Worm (Caenorhabditis elegans) whole organism, late embryonic: ENCODE data around the gene srh-127.

Experiments
- C38D4.7 ChIP-seq: fragments of 200-800 bp; sonication (Bioruptor generic); optimal IDR thresholded peaks from 2 replicates; lab custom pipeline; 2018; ENCODE audit warnings: mild to moderate bottlenecking, missing genetic modification characterization, moderate library complexity, missing compliant biosample characterization
- F13H6.1 ChIP-seq: sonication (generic microtip); optimal IDR thresholded peaks from 2 replicates; lab custom pipeline; 2016; ENCODE audit warnings: missing genetic modification characterization, missing compliant biosample characterization
- K09A11.1 ChIP-seq: sonication (generic microtip); optimal IDR thresholded peaks from 2 replicates; lab custom pipeline; 2017; ENCODE audit warnings: antibody characterized with exemption, mild to moderate bottlenecking, missing genetic modification characterization, missing compliant biosample characterization; ENCODE audit not compliant: insufficient read depth
- ceh-14 ChIP-seq: sonication (generic microtip); optimal IDR thresholded peaks from 2 replicates; lab custom pipeline; 2016; ENCODE audit warnings: missing genotype, missing genetic modification characterization, missing compliant biosample characterization
- ceh-18 ChIP-seq: sonication (generic microtip); optimal IDR thresholded peaks from 2 replicates; lab custom pipeline; 2016; ENCODE audit warnings: missing genetic modification characterization, missing compliant biosample characterization
- ceh-19 ChIP-seq: fragments of 200-800 bp; sonication (Bioruptor generic); optimal IDR thresholded peaks from 2 replicates; lab custom pipeline; 2018; ENCODE audit warnings: mild to moderate bottlenecking, missing genetic modification characterization, missing compliant biosample characterization
- ceh-22 ChIP-seq: sonication (generic microtip); optimal IDR thresholded peaks from 2 replicates; lab custom pipeline; 2017; ENCODE audit warnings: missing biosample characterization, missing genetic modification characterization
- ceh-31 ChIP-seq: sonication (generic microtip); optimal IDR thresholded peaks from 2 replicates; lab custom pipeline; 2016; ENCODE audit warnings: missing genetic modification characterization, missing compliant biosample characterization
- ceh-34 ChIP-seq: sonication (generic microtip); optimal IDR thresholded peaks from 2 replicates; lab custom pipeline; 2016; ENCODE audit warnings: mild to moderate bottlenecking, missing genetic modification characterization, missing compliant biosample characterization
- ceh-6 ChIP-seq: fragments of 200-800 bp; sonication (Bioruptor generic); optimal IDR thresholded peaks from 2 replicates; lab custom pipeline; 2018; ENCODE audit warnings: mild to moderate bottlenecking, missing genetic modification characterization, missing compliant biosample characterization
- ceh-9 ChIP-seq: sonication (generic microtip); optimal IDR thresholded peaks from 2 replicates; lab custom pipeline; 2016; ENCODE audit warnings: mild to moderate bottlenecking, missing genetic modification characterization, inconsistent platforms, missing compliant biosample characterization
- che-1 ChIP-seq: sonication (generic microtip); optimal IDR thresholded peaks from 2 replicates; lab custom pipeline; 2016; ENCODE audit warnings: mild to moderate bottlenecking, missing genetic modification characterization, missing compliant biosample characterization
- dve-1 ChIP-seq: sonication (generic microtip); optimal IDR thresholded peaks from 2 replicates; lab custom pipeline; 2017; ENCODE audit warnings: antibody characterized with exemption, mild to moderate bottlenecking, missing genetic modification characterization, missing compliant biosample characterization
- elt-2 ChIP-seq: sonication (generic microtip); optimal IDR thresholded peaks from 2 replicates; lab custom pipeline; 2016; ENCODE audit warnings: missing genetic modification reagents, missing genetic modification characterization, missing compliant biosample characterization
- fax-1 ChIP-seq: sonication (generic microtip); optimal IDR thresholded peaks from 2 replicates; lab custom pipeline; 2016; ENCODE audit warnings: missing genotype, missing genetic modification characterization, missing compliant biosample characterization
- fkh-10 ChIP-seq: fragments of 150-350 bp; optimal IDR thresholded peaks from 2 replicates; lab custom pipeline; 2014; ENCODE audit warnings: missing biosample characterization, missing genetic modification reagents, missing genetic modification characterization
- fkh-6 ChIP-seq: sonication (generic microtip); optimal IDR thresholded peaks from 2 replicates; lab custom pipeline; 2016; ENCODE audit warnings: missing genetic modification characterization, missing compliant biosample characterization
- hlh-15 ChIP-seq: sonication (generic microtip); optimal IDR thresholded peaks from 2 replicates; lab custom pipeline; 2016; ENCODE audit warnings: missing genetic modification characterization, missing compliant biosample characterization
- hlh-30 ChIP-seq: sonication (generic microtip); optimal IDR thresholded peaks from 2 replicates; lab custom pipeline; 2017; ENCODE audit warnings: antibody characterized with exemption, missing genetic modification characterization, missing compliant biosample characterization; ENCODE audit not compliant: insufficient read depth
- hlh-6 ChIP-seq: sonication (generic microtip); optimal IDR thresholded peaks from 2 replicates; lab custom pipeline; 2016; ENCODE audit warnings: missing genotype, missing genetic modification characterization, missing compliant biosample characterization
- nhr-11 ChIP-seq: fragments of 150-350 bp; optimal IDR thresholded peaks from 2 replicates; lab custom pipeline; 2014; ENCODE audit warnings: missing biosample characterization, missing genetic modification characterization
- odd-2 ChIP-seq: sonication (generic microtip); optimal IDR thresholded peaks from 2 replicates; lab custom pipeline; 2017; ENCODE audit warnings: antibody characterized with exemption, mild to moderate bottlenecking, missing genetic modification characterization, missing compliant biosample characterization
- pag-3 ChIP-seq: sonication (generic microtip); optimal IDR thresholded peaks from 2 replicates; lab custom pipeline; 2016; ENCODE audit warnings: missing compliant biosample characterization, missing genetic modification characterization, borderline replicate concordance
- pat-9 ChIP-seq: fragments of 200-800 bp; sonication (Bioruptor generic); optimal IDR thresholded peaks from 2 replicates; lab custom pipeline; 2018; ENCODE audit warnings: mild to moderate bottlenecking, missing genetic modification characterization, moderate library complexity, missing compliant biosample characterization
- pax-1 ChIP-seq: fragments of 150-350 bp; optimal IDR thresholded peaks from 2 replicates; lab custom pipeline; 2014; ENCODE audit warnings: missing biosample characterization, missing genetic modification characterization
- pha-2 ChIP-seq: sonication (generic microtip); optimal IDR thresholded peaks from 2 replicates; lab custom pipeline; 2017; ENCODE audit warnings: mild to moderate bottlenecking, missing genetic modification characterization, missing compliant biosample characterization
- pqm-1 ChIP-seq: sonication (generic microtip); optimal IDR thresholded peaks from 2 replicates; lab custom pipeline; 2016; ENCODE audit warnings: missing genetic modification characterization, missing compliant biosample characterization
- ref-2 ChIP-seq: sonication (generic microtip); optimal IDR thresholded peaks from 2 replicates; lab custom pipeline; 2016; ENCODE audit warnings: missing genetic modification characterization, missing compliant biosample characterization
- sox-4 ChIP-seq: sonication (generic microtip); optimal IDR thresholded peaks from 2 replicates; lab custom pipeline; 2017; ENCODE audit warnings: mild to moderate bottlenecking, missing genetic modification characterization, inconsistent platforms, missing compliant biosample characterization
- syd-9 ChIP-seq: sonication (generic microtip); optimal IDR thresholded peaks from 2 replicates; lab custom pipeline; 2016; ENCODE audit warnings: mild to moderate bottlenecking, missing genetic modification characterization, moderate library complexity, missing compliant biosample characterization
- tbx-2 ChIP-seq: sonication (generic microtip); optimal IDR thresholded peaks from 2 replicates; lab custom pipeline; 2016; ENCODE audit warnings: missing genetic modification characterization, missing compliant biosample characterization
- tbx-7 ChIP-seq: sonication (generic microtip); optimal IDR thresholded peaks from 2 replicates; lab custom pipeline; 2016; ENCODE audit warnings: missing genotype, missing genetic modification characterization, missing compliant biosample characterization
- unc-42 ChIP-seq: sonication (generic microtip); optimal IDR thresholded peaks from 2 replicates; lab custom pipeline; 2016; ENCODE audit warnings: missing genotype, missing genetic modification characterization, missing compliant biosample characterization
- unc-55 ChIP-seq: sonication (generic microtip); optimal IDR thresholded peaks from 2 replicates; lab custom pipeline; 2017; ENCODE audit warnings: missing biosample characterization, missing genetic modification reagents, missing genetic modification characterization
- unc-86 ChIP-seq: sonication (generic microtip); optimal IDR thresholded peaks from 2 replicates; lab custom pipeline; 2016; ENCODE audit warnings: missing genetic modification characterization, missing compliant biosample characterization
- zip-5 ChIP-seq: sonication (generic microtip); optimal IDR thresholded peaks from 2 replicates; lab custom pipeline; 2016; ENCODE audit warnings: missing genetic modification characterization, missing compliant biosample characterization

srh-127 gene

DNA sequence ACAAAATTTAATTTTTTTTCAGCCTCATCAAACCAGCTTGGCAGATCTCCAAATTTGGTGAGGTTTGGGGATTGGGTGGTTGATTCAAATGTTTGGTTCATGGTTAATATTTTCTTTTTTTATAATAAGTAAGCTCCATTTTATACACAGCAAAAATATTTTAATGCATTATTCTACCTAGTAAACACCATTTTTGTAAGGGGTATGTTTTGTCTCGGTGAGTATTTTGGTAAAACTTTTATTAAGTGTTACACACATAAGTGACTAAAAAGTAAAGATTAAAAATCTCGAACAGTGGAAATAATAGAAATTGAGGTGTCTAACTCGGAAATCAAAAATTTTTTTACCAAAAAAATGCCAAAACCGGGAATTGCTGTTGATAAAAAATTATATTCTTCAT is 4.4 kb upstream of the srh-127 start, which contains the start of gene srw-4:
TSS of gene srw-4 (minus strand) at position 101 of the 400 bp plus-strand sequence.
- no peak for TF ChIP-seq nhr-11 (tag; lab: Kevin White, UChicago)
- no peak for TF ChIP-seq C38D4.7 (GFP tag; lab: Kevin White, UChicago)
- no peak for TF ChIP-seq dve-1 (tag; lab: Kevin White, UChicago)
- no peak for TF ChIP-seq hlh-15 (tag; lab: Kevin White, UChicago)
- TF ChIP-seq pat-9 (tag; lab: Kevin White, UChicago), result no peak
- TF ChIP-seq unc-42 (tag; lab: Kevin White, UChicago), result no peak
- no peak for TF ChIP-seq pha-2

DNA sequence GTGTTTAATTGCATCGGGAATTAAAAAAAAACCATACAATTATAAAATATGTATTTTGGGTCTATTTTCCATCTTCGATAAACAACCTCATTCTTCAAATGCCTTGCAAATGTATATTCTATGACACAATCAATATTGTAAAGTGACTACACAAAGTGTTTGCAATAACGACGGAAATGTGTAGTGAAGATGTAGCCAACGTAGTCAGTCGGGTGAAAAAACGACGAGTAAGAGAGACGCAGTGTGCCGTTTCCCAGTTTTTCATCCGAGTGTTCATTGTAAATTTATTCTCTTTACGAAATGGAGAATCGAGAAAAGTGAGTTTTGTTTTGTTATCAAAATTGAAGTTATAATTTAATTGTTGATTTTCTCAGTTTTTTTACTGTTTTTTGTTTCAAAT is 1.1 kb upstream of the srh-127 start, which contains the start of gene F37B4.15:
TSS of gene F37B4.15 (plus strand) at position 301 of the 400 bp plus-strand sequence.
- TF ChIP-seq sox-4 (no peak), unc-55 (no peak), odd-2 (no peak), unc-42 (tag; lab: Kevin White, UChicago) (no peak), che-1 (tag; lab: Kevin White, UChicago) (no peak), hlh-6 (tag; lab: Kevin White, UChicago) (no peak), hlh-30 (tag; lab: Kevin White, UChicago) (no peak), dve-1 (tag; lab: Kevin White, UChicago) (no peak), tbx-2 (no peak), pqm-1 (tag; lab: Kevin White, UChicago) (no peak), tbx-7 (tag; lab: Kevin White, UChicago) (no peak), pha-2 (no peak), unc-86 (tag; lab: Kevin White, UChicago) (no peak), ceh-34 (no peak), K09A11.1 (tag; lab: Kevin White, UChicago) (no peak), pax-1 (tag; lab: Kevin White, UChicago) (no peak), fax-1 (tag; lab: Kevin White, UChicago) (no peak)

DNA sequence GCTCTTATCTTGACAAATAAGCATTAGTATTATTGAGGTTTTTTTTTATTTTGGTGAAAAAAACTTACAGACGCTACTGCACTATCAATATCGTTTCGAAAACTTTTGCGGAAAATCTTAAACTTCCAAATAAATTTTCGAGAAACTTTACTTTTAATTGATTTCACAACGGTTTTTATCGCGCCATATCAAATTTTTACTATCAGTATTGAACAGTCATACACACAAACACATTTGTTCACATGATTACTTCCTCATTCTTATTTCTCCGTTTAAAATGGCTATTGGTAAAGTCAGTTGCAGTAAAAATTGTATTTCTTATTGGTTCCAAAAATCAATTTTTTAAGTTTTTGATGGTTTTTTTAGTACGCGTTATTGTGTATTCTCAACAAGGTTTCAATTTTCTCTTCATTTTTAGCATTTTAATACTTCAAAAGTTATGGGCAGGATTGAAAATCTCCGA is 3.2 kb downstream of the srh-127 start, which contains the start of gene pals-32:
TSS of gene pals-32 (plus strand) at position 413 of the 463 bp plus-strand sequence.
- TF ChIP-seq ceh-14 (tag; lab: Kevin White, UChicago), result no peak
- no peak for TF ChIP-seq F13H6.1
- TF ChIP-seq ceh-6 (GFP tag; lab: Kevin White, UChicago), result no peak
- no peak for TF ChIP-seq zip-5 (tag; lab: Kevin White, UChicago)

DNA sequence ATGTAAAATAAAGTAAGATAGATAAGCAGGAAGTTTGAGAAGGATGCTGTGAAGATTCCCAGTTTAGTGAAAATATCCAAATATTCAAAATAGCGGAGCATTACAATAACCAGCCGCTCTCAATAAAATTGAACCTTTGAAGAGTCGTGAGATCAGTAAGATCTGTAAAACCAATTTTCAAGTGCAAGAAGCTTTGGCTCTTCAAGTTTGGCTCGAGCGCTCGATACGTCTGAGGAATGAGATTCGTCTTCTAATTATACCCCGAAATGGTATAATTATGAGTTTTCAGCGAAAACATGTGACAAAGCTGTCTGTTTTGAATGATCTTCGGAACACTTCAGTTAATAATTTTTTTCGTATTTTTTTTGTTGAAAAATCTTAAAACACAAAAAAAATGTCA is 6.8 kb downstream of the srh-127 start, which contains the start of gene str-46:
TSS of gene str-46 (minus strand) at position 101 of the 400 bp plus-strand sequence.
- no peak for TF ChIP-seq ceh-18 (tag; lab: Kevin White, UChicago)
- no peak for TF ChIP-seq elt-2 (tag; lab: Kevin White, UChicago)
- no peak for TF ChIP-seq syd-9

DNA sequence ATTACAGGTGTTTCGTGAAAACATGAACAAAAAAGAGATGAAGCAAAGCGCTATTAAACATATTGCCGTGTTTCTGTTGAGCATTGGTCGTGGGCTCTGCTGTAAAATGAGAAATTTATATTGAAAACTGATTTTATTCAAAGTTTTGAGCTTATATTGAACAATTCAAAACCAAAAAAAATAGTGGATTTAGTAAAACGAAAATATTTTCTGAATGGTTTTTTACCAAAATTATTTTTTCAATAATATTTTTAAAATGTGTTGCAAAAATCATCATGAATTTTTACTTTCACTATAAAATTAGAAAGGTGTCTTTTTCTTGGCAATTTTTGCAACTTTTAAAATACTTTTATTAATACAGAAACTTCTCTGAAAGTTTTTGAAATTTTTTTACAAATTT is 10.2 kb downstream of the srh-127 start, which contains the start of gene C31B8.7:
TSS of gene C31B8.7 (minus strand) at position 101 of the 400 bp plus-strand sequence.
- TF ChIP-seq nhr-11 (tag; lab: Kevin White, UChicago) (no peak), pag-3 (tag; lab: Kevin White, UChicago) (no peak), K09A11.1 (tag; lab: Kevin White, UChicago) (no peak), tbx-7 (tag; lab: Kevin White, UChicago) (no peak), pax-1 (tag; lab: Kevin White, UChicago) (no peak), C38D4.7 (GFP tag; lab: Kevin White, UChicago) (no peak), ref-2 (no peak), fkh-6 (tag; lab: Kevin White, UChicago) (no peak), ceh-9 (tag; lab: Kevin White, UChicago) (no peak), pqm-1 (tag; lab: Kevin White, UChicago) (no peak), fax-1 (tag; lab: Kevin White, UChicago) (no peak), ceh-19 (GFP tag; lab: Kevin White, UChicago) (no peak), ceh-22 (tag; lab: Kevin White, UChicago) (no peak), fkh-10 (GFP tag; lab: Kevin White, UChicago) (no peak), ceh-31 (tag; lab: Kevin White, UChicago) (no peak)
